Fruit fly (Drosophila melanogaster): ENCODE results near the gene dj.
A peak's percentile ranks its signal among the peaks of the same experiment; 100 is the strongest.

The dj gene

DNA sequence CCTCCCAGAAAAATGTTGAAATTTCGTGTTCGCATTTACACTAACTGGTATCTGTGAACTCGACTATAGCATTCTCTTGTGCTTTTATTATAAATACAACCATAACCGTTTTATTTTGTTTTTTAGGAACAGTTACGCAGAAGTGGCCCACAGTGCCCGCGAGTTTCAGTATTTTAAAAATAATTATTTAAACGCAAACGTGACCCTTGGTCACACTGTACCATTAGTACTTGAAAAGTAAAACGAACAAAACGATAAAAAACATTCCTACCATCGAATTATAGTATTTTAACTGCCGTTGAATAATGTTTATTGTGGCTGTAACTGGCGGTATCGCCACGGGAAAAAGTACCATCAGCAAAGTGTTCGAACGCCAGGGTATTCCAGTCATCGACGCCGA, 22.9 kb downstream of the dj start, which contains the start of gene Dpck (continued):
- TF ChIP-seq Atf3 (GFP tag; optimal IDR thresholded peaks at IDR 0.05): no peak
- no peak for TF ChIP-seq CG32767 (GFP tag; IDR thresholded peaks at IDR 0.05)
- TF ChIP-seq CG6254 (GFP tag; optimal IDR thresholded peaks at IDR 0.05): no peak
- peak in 1 of 2 experiments; percentile 11 for TF ChIP-seq dpn (GFP tag; optimal IDR thresholded peaks at IDR 0.05)
- no peak for TF ChIP-seq Dad (GFP tag; optimal IDR thresholded peaks at IDR 0.05)
- no peak for TF ChIP-seq sr (GFP tag; IDR thresholded peaks at IDR 0.05)
- TF ChIP-seq CG13424 (tag; optimal IDR thresholded peaks at IDR 0.05): peak; percentile 30
- TF ChIP-seq CG12236 (GFP tag; optimal IDR thresholded peaks at IDR 0.05): no peak
- no peak for TF ChIP-seq CG11093 (GFP tag; IDR thresholded peaks at IDR 0.05)
- no peak for TF ChIP-seq slp2 (GFP tag; optimal IDR thresholded peaks at IDR 0.05)
- no peak for TF ChIP-seq CG11695 (GFP tag; IDR thresholded peaks at IDR 0.05)
- TF ChIP-seq CG10147 (GFP tag; optimal IDR thresholded peaks at IDR 0.05): no peak
- TF ChIP-seq CG10462 (GFP tag; optimal IDR thresholded peaks at IDR 0.05): no peak
- no peak for TF ChIP-seq CG18476 (GFP tag; optimal IDR thresholded peaks at IDR 0.05)
- peak; percentile 28 for TF ChIP-seq CG18262 (tag; optimal IDR thresholded peaks at IDR 0.05)
- peak; percentile 76 for TF ChIP-seq Ets97D (GFP tag; optimal IDR thresholded peaks at IDR 0.05)
- TF ChIP-seq emc (GFP tag; optimal IDR thresholded peaks at IDR 0.05): no peak
- no peak for TF ChIP-seq CG6175 (GFP tag; IDR thresholded peaks at IDR 0.05)
- TF ChIP-seq trh (GFP tag; optimal IDR thresholded peaks at IDR 0.05): no peak
- peak; percentile 91 for TF ChIP-seq sens (GFP tag)
- no peak for TF ChIP-seq ERR (GFP tag; optimal IDR thresholded peaks at IDR 0.05)
- TF ChIP-seq ash1 (GFP tag; optimal IDR thresholded peaks at IDR 0.05): no peak
- peak; percentile 73 for TF ChIP-seq nom (GFP tag; optimal IDR thresholded peaks at IDR 0.05)
- peak; percentile 31 for TF ChIP-seq lab (GFP tag; optimal IDR thresholded peaks at IDR 0.05)
- TF ChIP-seq gce (GFP tag; IDR thresholded peaks at IDR 0.05): no peak
- no peak for TF ChIP-seq CG6791 (GFP tag; IDR thresholded peaks at IDR 0.05; ENCODE audit: partially characterized antibody)
- TF ChIP-seq Max (GFP tag; optimal IDR thresholded peaks at IDR 0.05): peak; percentile 18
- no peak for TF ChIP-seq BtbVII (GFP tag; optimal IDR thresholded peaks at IDR 0.05)
- no peak for TF ChIP-seq Hmx (GFP tag; optimal IDR thresholded peaks at IDR 0.05)
- TF ChIP-seq CG32772 (GFP tag; IDR thresholded peaks at IDR 0.05): no peak
- no peak for TF ChIP-seq yki (optimal IDR thresholded peaks at IDR 0.05)
- TF ChIP-seq gsb (GFP tag; IDR thresholded peaks at IDR 0.05): no peak
- peak; percentile 38 for TF ChIP-seq lbe (GFP tag; optimal IDR thresholded peaks at IDR 0.05)
- no peak for TF ChIP-seq CG11247 (GFP tag; IDR thresholded peaks at IDR 0.05)
- TF ChIP-seq slbo (GFP tag; IDR thresholded peaks at IDR 0.05): no peak
- TF ChIP-seq cad (GFP tag; optimal IDR thresholded peaks at IDR 0.05): no peak
- TF ChIP-seq dan (GFP tag; IDR thresholded peaks at IDR 0.05): no peak
- no peak for TF ChIP-seq fd3F (GFP tag; optimal IDR thresholded peaks at IDR 0.05)
- no peak for TF ChIP-seq NC2α (GFP tag; optimal IDR thresholded peaks at IDR 0.05)
- no peak for TF ChIP-seq CG34224 (GFP tag; IDR thresholded peaks at IDR 0.05; ENCODE audit: partially characterized antibody)
- TF ChIP-seq CHES-1-like (GFP tag; optimal IDR thresholded peaks at IDR 0.05): no peak
- peak; percentile 53 for TF ChIP-seq CG12659 (GFP tag; optimal IDR thresholded peaks at IDR 0.05)
- peak; percentile 60 for TF ChIP-seq Lhr (GFP tag; optimal IDR thresholded peaks at IDR 0.05)
- no peak for TF ChIP-seq Hr39 (optimal IDR thresholded peaks at IDR 0.05)
- TF ChIP-seq CG10321 (GFP tag; IDR thresholded peaks at IDR 0.05): no peak
- TF ChIP-seq Hsf (GFP tag; optimal IDR thresholded peaks at IDR 0.05): peak; percentile 25
- TF ChIP-seq CG30431 (GFP tag; optimal IDR thresholded peaks at IDR 0.05): no peak
- no peak for TF ChIP-seq CG7745 (tag; optimal IDR thresholded peaks at IDR 0.05)
- no peak for TF ChIP-seq Ravus (GFP tag; IDR thresholded peaks at IDR 0.05)
- TF ChIP-seq CG8290 (GFP tag; optimal IDR thresholded peaks at IDR 0.05): peak; percentile 22
- TF ChIP-seq CG8290 (tag; optimal IDR thresholded peaks at IDR 0.05): peak; percentile 23 to 54
- peak; percentile 9 for TF ChIP-seq sd (tag; optimal IDR thresholded peaks at IDR 0.05)
- TF ChIP-seq sqz (GFP tag; optimal IDR thresholded peaks at IDR 0.05): no peak
- TF ChIP-seq CG8944 (GFP tag; optimal IDR thresholded peaks at IDR 0.05): no peak
